Fruit fly (Drosophila melanogaster) S2 (cell line): ENCODE data around the gene Ost48.

Experiments
- CG8478 ChIP-seq: fragments of >200 bp; optimal IDR thresholded peaks from 2 replicates; lab custom pipeline; 2018
- CTCF ChIP-seq, 2 experiments: fragments of >200 bp; optimal IDR thresholded peaks; 2 replicates each; lab custom pipeline; 2018

dm6 chrX:9163645-9164509, 5.6 kb upstream of the Ost48 start:
- TF ChIP-seq CTCF (optimal IDR thresholded peaks at IDR 0.05; lab: Kevin White, UChicago) (no peak), CG8478 (lab: Kevin White, UChicago) (no peak)
